Fruit fly (Drosophila melanogaster) whole organism, prepupa: ENCODE data around the gene CG8142.

Experiments used
- Blimp-1 ChIP-seq: fragments of 200-800 bp; sonication (Bioruptor generic); optimal IDR thresholded peaks from 3 replicates; lab custom pipeline; 2017; ENCODE audit warnings: missing biosample characterization, missing genetic modification characterization, mild to moderate bottlenecking, moderate library complexity, missing genetic modification reagents
- CG10631 ChIP-seq: fragments of 200-800 bp; sonication (Bioruptor generic); optimal IDR thresholded peaks from 2 replicates; lab custom pipeline; 2016; ENCODE audit warnings: missing biosample characterization, missing genetic modification characterization
- CG10669 ChIP-seq: fragments of 200-800 bp; sonication (Bioruptor generic); optimal IDR thresholded peaks from 3 replicates; lab custom pipeline; 2018; ENCODE audit warnings: missing biosample characterization, mild to moderate bottlenecking, missing genetic modification characterization, moderate library complexity
- CG11294 ChIP-seq: fragments of 200-800 bp; sonication (Bioruptor generic); IDR thresholded peaks from 2 replicates; pipeline ENCODE4 v1.3.6; 2022; ENCODE audit warnings: missing biosample characterization, missing genetic modification characterization
- CG11762 ChIP-seq: fragments of 200-800 bp; sonication (Bioruptor generic); optimal IDR thresholded peaks from 3 replicates; lab custom pipeline; 2016; ENCODE audit warnings: missing biosample characterization, missing genetic modification characterization; ENCODE audit not compliant: insufficient read depth
- CG1621 ChIP-seq: fragments of 200-800 bp; sonication (Bioruptor generic); optimal IDR thresholded peaks from 3 replicates; lab custom pipeline; 2018; ENCODE audit warnings: missing biosample characterization, mild to moderate bottlenecking, missing genetic modification characterization
- CG16779 ChIP-seq: fragments of 200-800 bp; sonication (Bioruptor generic); optimal IDR thresholded peaks from 3 replicates; lab custom pipeline; 2017; ENCODE audit warnings: missing biosample characterization, mild to moderate bottlenecking, missing genetic modification characterization
- CG32006 ChIP-seq: fragments of 200-800 bp; sonication (Bioruptor generic); optimal IDR thresholded peaks from 3 replicates; lab custom pipeline; 2017; ENCODE audit warnings: missing biosample characterization, mild to moderate bottlenecking, missing genetic modification characterization
- CG3919 ChIP-seq: fragments of 200-800 bp; sonication (Bioruptor generic); optimal IDR thresholded peaks from 3 replicates; lab custom pipeline; 2016; ENCODE audit warnings: missing biosample characterization, missing genetic modification characterization
- CG4318 ChIP-seq: fragments of 200-800 bp; sonication (Bioruptor generic); optimal IDR thresholded peaks from 3 replicates; lab custom pipeline; 2017; ENCODE audit warnings: missing biosample characterization, mild to moderate bottlenecking, missing genetic modification characterization
- CG6276 ChIP-seq: fragments of 200-800 bp; sonication (Bioruptor generic); optimal IDR thresholded peaks from 2 replicates; lab custom pipeline; 2017; ENCODE audit warnings: missing biosample characterization, mild to moderate bottlenecking, missing genetic modification characterization
- CG6808 ChIP-seq: fragments of 200-800 bp; sonication (Bioruptor generic); optimal IDR thresholded peaks from 3 replicates; lab custom pipeline; 2017; ENCODE audit warnings: missing biosample characterization, missing genetic modification characterization, mild to moderate bottlenecking, moderate library complexity, missing genetic modification reagents
- CG6854 ChIP-seq: fragments of 200-800 bp; sonication (Bioruptor generic); optimal IDR thresholded peaks from 2 replicates; lab custom pipeline; 2017; ENCODE audit warnings: missing biosample characterization, mild to moderate bottlenecking, missing genetic modification characterization
- CG7368 ChIP-seq: fragments of 200-800 bp; sonication (Bioruptor generic); optimal IDR thresholded peaks from 3 replicates; lab custom pipeline; 2016; ENCODE audit warnings: missing biosample characterization, missing genetic modification characterization
- CG8632 ChIP-seq: fragments of 200-800 bp; sonication (Bioruptor generic); optimal IDR thresholded peaks from 3 replicates; lab custom pipeline; 2016; ENCODE audit warnings: missing biosample characterization, missing genetic modification characterization
- CG9139 ChIP-seq: fragments of 200-800 bp; sonication (Bioruptor generic); optimal IDR thresholded peaks from 3 replicates; lab custom pipeline; 2017; ENCODE audit warnings: missing biosample characterization, mild to moderate bottlenecking, missing genetic modification characterization
- Eip75B ChIP-seq: fragments of 200-800 bp; sonication (Bioruptor generic); optimal IDR thresholded peaks from 3 replicates; lab custom pipeline; 2016; ENCODE audit warnings: missing biosample characterization, missing genetic modification characterization
- Eip78C ChIP-seq: fragments of 200-800 bp; sonication (Bioruptor generic); peaks from one replicate; lab custom pipeline; 2016; ENCODE audit warnings: missing biosample characterization, missing genetic modification characterization
- Eip93F ChIP-seq: fragments of 200-800 bp; sonication (Bioruptor generic); optimal IDR thresholded peaks from 2 replicates; lab custom pipeline; 2016; ENCODE audit warnings: missing biosample characterization, mild to moderate bottlenecking, missing genetic modification characterization
- Ets21C ChIP-seq: fragments of 200-800 bp; sonication (Bioruptor generic); optimal IDR thresholded peaks from 3 replicates; lab custom pipeline; 2016; ENCODE audit warnings: missing biosample characterization, missing genetic modification characterization
- Ets96B ChIP-seq: fragments of 200-800 bp; optimal IDR thresholded peaks from 2 replicates; lab custom pipeline; 2019; ENCODE audit warnings: missing biosample characterization, mild to moderate bottlenecking, missing genetic modification characterization, moderate library complexity
- Gug ChIP-seq: fragments of 200-800 bp; sonication (Bioruptor generic); IDR thresholded peaks from 2 replicates; pipeline ENCODE4 v1.3.6; 2022; ENCODE audit warnings: missing biosample characterization, missing genetic modification characterization
- Hr38 ChIP-seq: sonication (Bioruptor generic); optimal IDR thresholded peaks from 2 replicates; lab custom pipeline; 2016; ENCODE audit warnings: missing biosample characterization, missing genetic modification characterization
- Hr4 ChIP-seq: fragments of 200-800 bp; sonication (Bioruptor generic); optimal IDR thresholded peaks from 3 replicates; lab custom pipeline; 2016; ENCODE audit warnings: missing biosample characterization, missing genetic modification characterization
- Lpt ChIP-seq: fragments of 200-800 bp; sonication (Bioruptor generic); optimal IDR thresholded peaks from 3 replicates; lab custom pipeline; 2016; ENCODE audit warnings: missing biosample characterization, missing genetic modification characterization
- OdsH ChIP-seq: fragments of 200-800 bp; sonication (Bioruptor generic); optimal IDR thresholded peaks from 3 replicates; lab custom pipeline; 2016; ENCODE audit warnings: missing biosample characterization, missing genetic modification characterization
- Sox102F ChIP-seq: fragments of 200-800 bp; sonication (Bioruptor generic); optimal IDR thresholded peaks from 2 replicates; lab custom pipeline; 2016; ENCODE audit warnings: missing biosample characterization, mild to moderate bottlenecking, missing genetic modification characterization
- Sox15 ChIP-seq: fragments of 200-800 bp; sonication (Bioruptor generic); optimal IDR thresholded peaks from 3 replicates; lab custom pipeline; 2016; ENCODE audit warnings: missing biosample characterization, missing genetic modification characterization
- achi ChIP-seq: fragments of 200-800 bp; sonication (Bioruptor generic); optimal IDR thresholded peaks from 3 replicates; lab custom pipeline; 2016; ENCODE audit warnings: missing biosample characterization, missing genetic modification characterization
- acj6 ChIP-seq: fragments of 200-800 bp; sonication (Bioruptor generic); optimal IDR thresholded peaks from 3 replicates; lab custom pipeline; 2016; ENCODE audit warnings: missing biosample characterization, missing genetic modification characterization
- cyc ChIP-seq: fragments of 200-800 bp; sonication (Bioruptor generic); optimal IDR thresholded peaks from 3 replicates; lab custom pipeline; 2016; ENCODE audit warnings: missing biosample characterization, missing genetic modification characterization
- dac ChIP-seq: fragments of 200-800 bp; sonication (Bioruptor generic); optimal IDR thresholded peaks from 2 replicates; lab custom pipeline; 2017; ENCODE audit warnings: missing biosample characterization, mild to moderate bottlenecking, missing genetic modification characterization
- fd59A ChIP-seq: fragments of 200-800 bp; sonication (Bioruptor generic); optimal IDR thresholded peaks from 2 replicates; lab custom pipeline; 2017; ENCODE audit warnings: missing biosample characterization, mild to moderate bottlenecking, missing genetic modification characterization, missing genetic modification reagents
- fkh ChIP-seq: fragments of 200-800 bp; sonication (Bioruptor generic); optimal IDR thresholded peaks from 3 replicates; lab custom pipeline; 2017; ENCODE audit warnings: missing biosample characterization, mild to moderate bottlenecking, missing genetic modification characterization, moderate library complexity
- lz ChIP-seq: fragments of 200-800 bp; sonication (Bioruptor generic); optimal IDR thresholded peaks from 3 replicates; lab custom pipeline; 2016; ENCODE audit warnings: missing biosample characterization, missing genetic modification characterization
- net ChIP-seq: fragments of 200-800 bp; sonication (Bioruptor generic); optimal IDR thresholded peaks from 3 replicates; lab custom pipeline; 2016; ENCODE audit warnings: missing biosample characterization, missing genetic modification characterization
- salr ChIP-seq, 2 experiments: fragments of 200-800 bp; sonication (Bioruptor generic); optimal IDR thresholded peaks; 3 replicates each; lab custom pipeline; 2016 to 2018; ENCODE audit warnings: missing biosample characterization in 2 of 2, missing genetic modification characterization in 2 of 2, mild to moderate bottlenecking in 1 of 2
- ss ChIP-seq, 2 experiments: fragments of 200-800 bp; sonication (Bioruptor generic); optimal IDR thresholded peaks; 2 replicates in 1 of 2; 3 replicates in 1 of 2; lab custom pipeline; 2017 to 2018; ENCODE audit warnings: mild to moderate bottlenecking in 2 of 2, missing biosample characterization in 2 of 2, missing genetic modification characterization in 2 of 2, moderate library complexity in 1 of 2
- svp ChIP-seq: fragments of 200-800 bp; sonication (Bioruptor generic); peaks from one replicate; lab custom pipeline; 2016; ENCODE audit warnings: missing biosample characterization, missing genetic modification characterization
- topi ChIP-seq: fragments of 200-800 bp; sonication (Bioruptor generic); optimal IDR thresholded peaks from 3 replicates; lab custom pipeline; 2016; ENCODE audit warnings: missing biosample characterization, missing genetic modification characterization
- vri ChIP-seq: fragments of 200-800 bp; sonication (Bioruptor generic); optimal IDR thresholded peaks from 3 replicates; lab custom pipeline; 2016; ENCODE audit warnings: missing biosample characterization, mild to moderate bottlenecking, missing genetic modification characterization

The CG8142 gene

DNA sequence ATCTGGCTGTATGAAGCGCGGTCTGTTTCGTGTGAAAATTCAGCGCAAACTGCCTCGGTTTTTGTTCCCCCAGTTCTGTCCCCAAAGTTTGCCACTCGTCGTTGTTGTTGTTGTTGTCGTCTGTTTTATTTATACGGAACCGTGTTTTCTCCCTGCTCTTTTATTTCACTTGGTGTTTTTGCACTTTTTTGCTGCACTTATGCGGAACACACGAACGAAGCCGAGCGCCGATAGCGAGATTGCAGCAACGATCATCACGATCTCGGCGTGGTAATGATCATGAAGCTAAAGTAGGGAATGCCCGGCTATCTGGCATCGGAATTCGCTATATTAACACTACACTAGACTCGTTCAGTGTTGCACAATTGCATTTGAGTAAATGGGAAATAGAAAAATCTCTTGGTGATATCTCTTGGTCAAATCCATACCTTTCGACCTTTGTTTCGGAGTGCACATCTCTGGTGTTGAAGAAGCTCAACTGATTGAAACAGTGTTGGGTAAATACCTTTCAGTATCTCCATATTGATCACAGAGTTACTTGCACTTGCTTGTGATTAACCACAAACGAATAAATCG is 30.6 kb upstream of the CG8142 start (continued):
- TF ChIP-seq Ets21C (GFP tag; lab: Kevin White, UChicago) (peak; percentile 41), OdsH (GFP tag; lab: Kevin White, UChicago) (peak; percentile 43), Eip93F (GFP tag; lab: Kevin White, UChicago) (peak; percentile 25), CG6854 (GFP tag; lab: Kevin White, UChicago) (no peak), CG16779 (tag; lab: Kevin White, UChicago) (peak; percentile 20), dac (GFP tag; lab: Kevin White, UChicago) (no peak), acj6 (GFP tag; lab: Kevin White, UChicago) (peak; percentile 27), Sox15 (GFP tag; lab: Kevin White, UChicago) (peak; percentile 30), CG32006 (GFP tag; lab: Kevin White, UChicago) (peak; percentile 32), topi (GFP tag; lab: Kevin White, UChicago) (peak; percentile 74), CG6808 (GFP tag; lab: Kevin White, UChicago) (peak; percentile 44), CG11762 (GFP tag; lab: Kevin White, UChicago) (peak; percentile 6), cyc (GFP tag; lab: Kevin White, UChicago) (peak; percentile 56), CG10669 (GFP tag; lab: Kevin White, UChicago) (no peak), Sox102F (GFP tag; lab: Kevin White, UChicago) (peak; percentile 55)

DNA sequence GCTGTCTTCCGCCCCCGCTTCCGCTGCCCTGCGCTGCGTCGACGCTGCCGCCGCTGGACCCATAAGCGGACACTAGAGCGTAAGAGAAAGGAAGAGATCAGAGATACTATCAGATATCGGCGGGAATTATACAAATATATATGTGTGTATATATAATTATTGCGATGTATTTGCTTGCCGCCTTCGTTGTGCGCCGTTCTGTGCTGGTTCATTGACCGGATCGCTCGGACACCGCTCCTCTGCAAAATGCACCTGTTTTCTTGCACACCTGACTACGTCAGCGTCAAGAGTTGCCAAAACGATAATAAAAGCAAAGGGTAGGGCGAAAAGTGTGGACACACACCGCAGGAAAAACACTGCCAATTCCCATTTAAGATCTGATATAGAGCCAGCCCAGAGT is 28.8 kb upstream of the CG8142 start:
- TF ChIP-seq CG6854 (GFP tag; lab: Kevin White, UChicago) (no peak), fd59A (GFP tag; lab: Kevin White, UChicago) (no peak), svp (GFP tag; lab: Kevin White, UChicago) (peak; percentile 71), CG11762 (GFP tag; lab: Kevin White, UChicago) (no peak), CG4318 (no peak), topi (GFP tag; lab: Kevin White, UChicago) (peak; percentile 6), Eip93F (GFP tag; lab: Kevin White, UChicago) (peak; percentile 16), CG3919 (GFP tag; lab: Kevin White, UChicago) (no peak), Ets21C (GFP tag; lab: Kevin White, UChicago) (peak; percentile 18), salr (GFP tag; optimal IDR thresholded peaks at IDR 0.05; lab: Kevin White, UChicago) (no peak), CG6276 (no peak), Ets96B (tag; lab: Kevin White, UChicago) (no peak)

DNA sequence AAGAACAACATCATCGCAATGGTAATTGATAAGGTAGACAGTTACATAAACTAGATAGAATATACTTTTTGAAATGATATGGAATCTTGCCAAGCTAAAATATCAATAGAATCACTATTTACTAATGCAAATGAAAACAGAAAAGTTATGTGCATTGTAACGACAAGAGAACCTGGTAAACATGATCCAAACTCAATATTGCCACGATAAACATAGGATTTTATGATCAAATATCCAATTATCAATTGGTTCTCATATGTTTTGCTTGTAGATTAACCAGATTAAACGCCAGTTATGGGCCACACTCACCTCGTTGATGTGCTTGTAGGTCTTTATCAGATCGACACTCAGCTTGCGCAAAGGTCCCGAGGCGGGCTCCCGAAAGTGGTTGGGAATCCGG is 27.8 kb upstream of the CG8142 start:
- TF ChIP-seq CG8632 (GFP tag; lab: Kevin White, UChicago) (no peak), achi (GFP tag; lab: Kevin White, UChicago) (no peak), Eip78C (GFP tag; lab: Kevin White, UChicago) (peak; percentile 37), fkh (GFP tag; lab: Kevin White, UChicago) (peak; percentile 37), Blimp-1 (GFP tag; lab: Kevin White, UChicago) (no peak), ss (GFP tag; optimal IDR thresholded peaks at IDR 0.05; lab: Kevin White, UChicago) (no peak), CG6808 (GFP tag; lab: Kevin White, UChicago) (peak; percentile 30)

DNA sequence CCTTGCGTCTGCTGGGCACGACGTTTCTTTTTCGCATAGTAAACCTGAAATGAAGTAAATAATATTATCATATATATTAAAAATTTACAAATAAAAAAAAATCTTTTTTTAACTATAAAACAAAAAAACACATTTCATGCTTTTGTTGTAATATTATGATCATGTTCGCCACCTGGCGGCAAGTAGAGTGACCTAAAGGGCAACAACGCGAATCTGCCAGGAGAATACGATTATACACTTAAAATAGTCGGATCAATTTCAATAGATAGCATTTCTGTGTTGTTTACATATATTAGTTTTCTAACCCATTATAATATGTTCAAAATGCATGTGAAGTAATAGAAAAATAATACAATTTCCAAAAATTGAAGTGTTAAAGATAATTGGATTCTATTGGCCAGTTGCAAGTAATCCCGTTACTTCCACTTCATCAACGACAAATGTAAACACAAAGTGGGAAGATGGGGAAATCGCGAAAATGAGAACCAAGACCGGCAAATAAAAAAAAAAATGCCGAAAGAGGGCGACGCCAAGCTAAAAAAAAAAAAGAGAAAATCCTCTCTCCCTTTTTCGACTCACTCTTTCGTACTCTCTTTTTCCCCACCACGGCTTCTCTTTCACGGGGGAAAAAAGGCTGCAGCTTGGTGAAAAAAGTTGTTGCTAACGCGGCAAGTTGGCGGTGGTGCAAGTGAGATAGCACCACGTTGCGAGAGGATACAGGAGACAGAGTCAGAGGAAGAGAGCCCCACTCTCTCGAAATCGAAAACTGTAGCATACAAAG is 26.3 kb upstream of the CG8142 start:
- no peak for TF ChIP-seq Hr38 (GFP tag; lab: Kevin White, UChicago)
- TF ChIP-seq OdsH (GFP tag; lab: Kevin White, UChicago): no peak
- peak; percentile 4 for TF ChIP-seq Hr4 (GFP tag; lab: Kevin White, UChicago)
- TF ChIP-seq topi (GFP tag; lab: Kevin White, UChicago): no peak
- peak; percentile 24 for TF ChIP-seq Lpt
- TF ChIP-seq Gug (GFP tag; lab: Robert Waterston, UW): no peak
- TF ChIP-seq Eip78C (GFP tag; lab: Kevin White, UChicago): peak; percentile 54
- TF ChIP-seq CG16779 (tag; lab: Kevin White, UChicago): no peak
- no peak for TF ChIP-seq CG9139 (GFP tag; lab: Kevin White, UChicago)
- no peak for TF ChIP-seq CG7368
- no peak for TF ChIP-seq CG11762 (GFP tag; lab: Kevin White, UChicago)
- TF ChIP-seq Eip75B (GFP tag; lab: Kevin White, UChicago): peak; percentile 12
- no peak for TF ChIP-seq CG32006 (GFP tag; lab: Kevin White, UChicago)
- TF ChIP-seq CG6276: no peak
- TF ChIP-seq CG10631: no peak
- TF ChIP-seq svp (GFP tag; lab: Kevin White, UChicago): peak; percentile 47
- no peak for TF ChIP-seq net
- no peak for TF ChIP-seq acj6 (GFP tag; lab: Kevin White, UChicago)
- TF ChIP-seq CG1621 (tag; lab: Kevin White, UChicago): no peak
- no peak for TF ChIP-seq vri (GFP tag; lab: Kevin White, UChicago)
- TF ChIP-seq CG11294 (GFP tag; lab: Robert Waterston, UW): no peak
- no peak for TF ChIP-seq achi (GFP tag; lab: Kevin White, UChicago)
- no peak for TF ChIP-seq lz (GFP tag; lab: Kevin White, UChicago)
